Worm (Caenorhabditis elegans) whole organism, early embryonic: Measurements from ENCODE around the gene AC3.5.

Experiments used
- B0310.2 ChIP-seq: sonication (generic microtip); optimal IDR thresholded peaks from 2 replicates; lab custom pipeline; 2016; ENCODE audit warnings: mild to moderate bottlenecking, missing genetic modification characterization, missing compliant biosample characterization
- F13C5.2 ChIP-seq: sonication (generic microtip); optimal IDR thresholded peaks from 2 replicates; lab custom pipeline; 2017; ENCODE audit warnings: mild to moderate bottlenecking, missing genetic modification characterization, inconsistent platforms, missing compliant biosample characterization
- aly-1 ChIP-seq: sonication (generic microtip); optimal IDR thresholded peaks from 2 replicates; lab custom pipeline; 2016; ENCODE audit warnings: missing genetic modification characterization, missing compliant biosample characterization
- ama-1 ChIP-seq: fragments of 150-350 bp; optimal IDR thresholded peaks from 2 replicates; lab custom pipeline; 2014
- ceh-13 ChIP-seq: fragments of 200-800 bp; sonication (Bioruptor generic); optimal IDR thresholded peaks from 2 replicates; lab custom pipeline; 2018; ENCODE audit warnings: mild to moderate bottlenecking, missing genetic modification characterization, missing compliant biosample characterization
- ceh-36 ChIP-seq: sonication (generic microtip); optimal IDR thresholded peaks from 2 replicates; lab custom pipeline; 2016; ENCODE audit warnings: missing genetic modification characterization, inconsistent platforms, missing compliant biosample characterization
- ets-7 ChIP-seq: sonication (generic microtip); optimal IDR thresholded peaks from 2 replicates; lab custom pipeline; 2016; ENCODE audit warnings: missing genotype, missing genetic modification characterization, missing compliant biosample characterization
- flt-1 ChIP-seq: fragments of 200-800 bp; sonication (Bioruptor generic); IDR thresholded peaks from 2 replicates; pipeline ENCODE4 v1.3.6; 2022; ENCODE audit warnings: missing genetic modification characterization, missing compliant biosample characterization
- hmbx-1 ChIP-seq: sonication (generic microtip); optimal IDR thresholded peaks from 2 replicates; lab custom pipeline; 2016; ENCODE audit warnings: mild to moderate bottlenecking, missing genetic modification characterization, missing compliant biosample characterization
- hmg-4 ChIP-seq: fragments of 200-800 bp; sonication (Bioruptor generic); optimal IDR thresholded peaks from 2 replicates; lab custom pipeline; 2018; ENCODE audit warnings: mild to moderate bottlenecking, missing genetic modification characterization, missing compliant biosample characterization
- hnd-1 ChIP-seq: sonication (generic microtip); optimal IDR thresholded peaks from 2 replicates; lab custom pipeline; 2016; ENCODE audit warnings: missing genetic modification characterization, missing compliant biosample characterization
- pes-1 ChIP-seq: fragments of 200-800 bp; sonication (Bioruptor generic); IDR thresholded peaks from 2 replicates; pipeline ENCODE4 v1.3.6; 2022; ENCODE audit warnings: missing genetic modification reagents, missing genetic modification characterization, missing compliant biosample characterization
- scrt-1 ChIP-seq: fragments of 200-800 bp; sonication (Bioruptor generic); IDR thresholded peaks from 2 replicates; pipeline ENCODE4 v1.3.6; 2022; ENCODE audit warnings: missing genetic modification characterization, missing compliant biosample characterization
- sea-1 ChIP-seq: fragments of 200-800 bp; sonication (Bioruptor generic); conservative IDR thresholded peaks from 2 replicates; pipeline ENCODE4 v1.3.6; 2022; ENCODE audit warnings: missing genetic modification characterization, missing compliant biosample characterization
- tbx-11 ChIP-seq: fragments of 200-800 bp; sonication (Bioruptor generic); IDR thresholded peaks from 2 replicates; pipeline ENCODE4 v1.3.6; 2022; ENCODE audit warnings: missing genetic modification characterization, missing compliant biosample characterization
- tbx-37 ChIP-seq: fragments of 200-800 bp; sonication (Bioruptor generic); conservative IDR thresholded peaks from 2 replicates; pipeline ENCODE4 v1.3.6; 2022; ENCODE audit warnings: missing genetic modification reagents, missing genetic modification characterization, missing compliant biosample characterization
- tra-4 ChIP-seq: sonication (generic microtip); optimal IDR thresholded peaks from 2 replicates; lab custom pipeline; 2017; ENCODE audit warnings: missing genetic modification characterization, missing compliant biosample characterization

AC3.5 gene

DNA sequence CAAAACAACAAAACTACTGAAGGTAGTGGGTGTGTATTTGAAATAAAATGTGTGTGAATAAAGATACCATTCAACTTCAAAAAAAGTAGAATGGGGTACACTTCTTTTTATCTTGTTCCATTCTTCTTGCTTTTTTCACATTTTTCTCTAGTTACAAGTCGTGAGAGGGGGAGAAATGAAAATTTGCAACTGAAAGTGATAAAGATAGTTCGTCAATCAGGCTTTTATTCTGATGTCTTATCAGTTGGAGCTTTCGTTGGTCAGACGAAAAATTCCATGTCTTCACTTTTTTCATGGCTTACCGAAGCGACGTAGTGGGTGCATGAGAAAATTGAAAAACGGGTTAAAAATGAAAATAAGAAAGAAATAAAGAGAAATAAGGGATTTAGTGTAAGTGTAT, 45.4 kb downstream of the AC3.5 start, which contains the start of gene Y32F6A.4:
TSS of gene Y32F6A.4 (minus strand) at position 347 of the 400 bp plus-strand sequence.
- TF ChIP-seq hmg-4 (GFP tag; lab: Kevin White, UChicago), result no peak
- TF ChIP-seq pes-1, result no peak
- no peak for TF ChIP-seq hnd-1 (tag; lab: Kevin White, UChicago)
- TF ChIP-seq ets-7 (tag; lab: Kevin White, UChicago), result no peak
- no peak for TF ChIP-seq aly-1 (tag; lab: Kevin White, UChicago)
- TF ChIP-seq tra-4 (tag; lab: Kevin White, UChicago), result no peak
- no peak for TF ChIP-seq sea-1 (GFP tag; lab: Robert Waterston, UW)
- TF ChIP-seq hmbx-1 (tag; lab: Kevin White, UChicago), result no peak
- TF ChIP-seq F13C5.2, result no peak
- no peak for TF ChIP-seq ceh-13
- TF ChIP-seq flt-1 (GFP tag; lab: Robert Waterston, UW), result no peak
- no peak for TF ChIP-seq tbx-37
- TF ChIP-seq B0310.2 (tag; lab: Kevin White, UChicago), result no peak
- no peak for TF ChIP-seq ama-1 (lab: Kevin White, UChicago)
- TF ChIP-seq tbx-11, result no peak
- TF ChIP-seq scrt-1, result no peak
- TF ChIP-seq ceh-36, result no peak

DNA sequence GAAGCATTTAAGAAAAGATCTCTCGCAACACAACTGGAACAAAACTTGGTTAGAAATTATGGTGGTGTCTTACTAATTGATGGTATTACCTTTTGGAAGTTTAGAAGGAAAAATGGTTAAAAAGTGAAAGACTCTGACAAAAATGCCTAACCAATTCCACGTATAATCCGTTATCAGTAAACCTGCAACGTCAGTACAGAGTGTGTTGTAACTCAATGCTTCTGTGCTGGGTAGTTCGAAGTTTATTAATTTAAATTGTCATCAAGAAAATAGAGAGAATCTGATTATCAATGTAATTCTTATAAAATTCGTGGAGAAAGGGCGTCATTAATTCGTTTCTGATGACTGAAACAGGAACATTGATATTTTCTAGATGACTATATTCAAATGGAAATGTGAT, 46.9 kb downstream of the AC3.5 start:
- TF ChIP-seq hmbx-1 (tag; lab: Kevin White, UChicago), result no peak
- TF ChIP-seq ceh-36, result no peak
- no peak for TF ChIP-seq tra-4 (tag; lab: Kevin White, UChicago)
- no peak for TF ChIP-seq B0310.2 (tag; lab: Kevin White, UChicago)
- no peak for TF ChIP-seq hnd-1 (tag; lab: Kevin White, UChicago)
- no peak for TF ChIP-seq ama-1 (lab: Kevin White, UChicago)
- no peak for TF ChIP-seq pes-1
- TF ChIP-seq aly-1 (tag; lab: Kevin White, UChicago), result no peak
- TF ChIP-seq ets-7 (tag; lab: Kevin White, UChicago), result no peak
- no peak for TF ChIP-seq flt-1 (GFP tag; lab: Robert Waterston, UW)

DNA sequence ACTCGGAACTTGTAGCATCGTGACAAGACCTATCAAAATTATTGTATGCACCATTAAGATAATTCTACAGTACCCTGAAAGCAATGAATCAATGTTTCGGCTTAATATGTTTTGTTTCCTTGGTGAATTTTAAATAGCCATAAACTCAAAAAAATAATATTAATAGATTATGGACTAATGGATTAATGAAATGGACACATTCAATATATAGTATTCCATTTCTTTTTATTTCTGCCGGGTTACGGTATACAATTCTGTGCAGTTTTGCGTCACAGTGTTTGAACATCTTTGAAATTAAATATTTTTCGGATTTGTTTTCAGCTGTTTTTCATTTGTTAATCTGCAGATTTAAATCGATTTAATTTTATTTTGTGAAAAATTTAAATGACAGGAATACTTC, 48.3 kb downstream of the AC3.5 start, which contains the start of gene set-22:
TSS of gene set-22 (plus strand) at position 301 of the 400 bp plus-strand sequence.
- TF ChIP-seq tbx-37 (no peak), tra-4 (tag; lab: Kevin White, UChicago) (no peak), B0310.2 (tag; lab: Kevin White, UChicago) (no peak), ceh-36 (no peak), F13C5.2 (no peak), ets-7 (tag; lab: Kevin White, UChicago) (no peak), scrt-1 (no peak), sea-1 (GFP tag; lab: Robert Waterston, UW) (no peak), hmg-4 (GFP tag; lab: Kevin White, UChicago) (no peak), ceh-13 (no peak), flt-1 (GFP tag; lab: Robert Waterston, UW) (no peak), pes-1 (no peak), tbx-11 (no peak)

DNA sequence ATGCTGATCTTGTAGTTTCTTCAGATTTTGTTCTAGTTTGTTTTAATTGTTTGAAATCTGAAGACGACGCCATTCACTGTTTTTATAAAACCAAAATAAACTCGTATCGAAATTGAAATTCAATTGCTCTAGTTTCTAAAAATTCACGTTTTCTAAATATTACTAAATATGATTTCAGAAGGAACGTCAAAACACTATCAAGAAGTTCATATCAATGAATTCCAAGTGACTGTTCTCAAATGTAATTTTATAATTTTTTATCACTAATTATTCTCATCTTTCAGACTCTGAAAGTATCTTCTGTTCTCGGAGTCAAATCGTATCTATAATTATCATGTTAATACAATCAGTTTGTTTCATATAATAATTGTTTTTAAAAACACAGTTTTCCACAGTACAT, 52.4 kb downstream of the AC3.5 start, which contains the start of gene snf-10:
TSS of gene snf-10 (minus strand) at position 101 of the 400 bp plus-strand sequence.
- no peak for TF ChIP-seq ama-1 (lab: Kevin White, UChicago)
- TF ChIP-seq B0310.2 (tag; lab: Kevin White, UChicago), result no peak
- TF ChIP-seq hmbx-1 (tag; lab: Kevin White, UChicago), result no peak
- TF ChIP-seq aly-1 (tag; lab: Kevin White, UChicago), result no peak
- no peak for TF ChIP-seq ets-7 (tag; lab: Kevin White, UChicago)
- no peak for TF ChIP-seq hnd-1 (tag; lab: Kevin White, UChicago)
- TF ChIP-seq tra-4 (tag; lab: Kevin White, UChicago), result no peak
- no peak for TF ChIP-seq hmg-4 (GFP tag; lab: Kevin White, UChicago)
- no peak for TF ChIP-seq ceh-36
- TF ChIP-seq tbx-37, result no peak
- TF ChIP-seq flt-1 (GFP tag; lab: Robert Waterston, UW), result no peak
- TF ChIP-seq tbx-11, result no peak
- no peak for TF ChIP-seq scrt-1
- TF ChIP-seq ceh-13, result no peak
- TF ChIP-seq F13C5.2, result no peak
- TF ChIP-seq sea-1 (GFP tag; lab: Robert Waterston, UW), result no peak
- no peak for TF ChIP-seq pes-1

DNA sequence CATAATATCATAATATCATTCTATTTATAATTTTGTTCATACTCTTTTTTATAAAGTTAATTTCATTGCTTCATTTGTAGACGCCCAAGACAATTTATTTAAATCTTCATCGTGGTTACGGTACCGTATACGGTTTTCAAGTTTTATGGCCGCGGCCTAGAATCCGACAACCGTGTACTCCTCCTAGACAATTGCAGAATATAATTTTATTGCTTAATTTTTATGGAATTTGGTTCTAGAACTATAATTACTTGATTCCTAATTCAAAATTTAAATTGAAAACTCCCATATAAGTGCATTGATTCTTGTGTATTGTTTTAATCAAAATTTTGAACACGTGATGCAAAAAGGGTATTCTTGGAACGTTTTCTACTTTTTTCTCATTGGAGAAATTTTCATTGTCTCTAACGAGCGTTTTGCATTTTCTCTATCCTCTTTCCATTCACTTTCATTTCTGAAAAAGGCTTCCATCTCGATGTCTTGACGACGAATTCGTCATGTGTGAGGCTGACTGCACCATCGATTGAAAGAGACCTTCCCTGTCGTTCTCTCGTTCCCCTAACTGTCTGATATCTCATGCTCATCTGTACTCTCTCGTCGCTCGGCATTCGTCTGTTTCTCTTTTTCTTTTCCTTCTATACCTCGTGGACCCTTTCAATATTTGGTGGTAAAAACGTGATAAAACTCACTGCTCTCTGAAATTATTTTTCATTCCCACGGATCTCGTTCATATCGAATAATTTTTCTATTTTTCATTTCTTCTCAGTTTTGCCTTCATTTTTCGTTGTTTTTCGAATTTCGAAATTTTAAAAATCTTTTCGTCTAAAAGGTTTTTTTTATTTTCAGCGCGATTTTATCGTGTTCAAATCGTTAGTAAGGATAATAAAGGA, 53.1 kb downstream of the AC3.5 start, which contains the start of gene pap-1:
TSS of gene pap-1 (plus strand) at position 840 of the 890 bp plus-strand sequence.
- no peak for TF ChIP-seq ceh-36
- TF ChIP-seq F13C5.2, result no peak
- TF ChIP-seq B0310.2 (tag; lab: Kevin White, UChicago), result no peak
- TF ChIP-seq hmg-4 (GFP tag; lab: Kevin White, UChicago), result no peak
- no peak for TF ChIP-seq flt-1 (GFP tag; lab: Robert Waterston, UW)
- no peak for TF ChIP-seq tra-4 (tag; lab: Kevin White, UChicago)
- no peak for TF ChIP-seq ceh-13
- no peak for TF ChIP-seq sea-1 (GFP tag; lab: Robert Waterston, UW)
- no peak for TF ChIP-seq hmbx-1 (tag; lab: Kevin White, UChicago)
- TF ChIP-seq tbx-37, result no peak
- no peak for TF ChIP-seq scrt-1
- TF ChIP-seq hnd-1 (tag; lab: Kevin White, UChicago), result no peak
- TF ChIP-seq pes-1, result no peak
- no peak for TF ChIP-seq ets-7 (tag; lab: Kevin White, UChicago)
- no peak for TF ChIP-seq tbx-11
- TF ChIP-seq ama-1 (lab: Kevin White, UChicago), result no peak
- TF ChIP-seq aly-1 (tag; lab: Kevin White, UChicago), result no peak
